Worm (Caenorhabditis elegans) whole organism, L4 larva: ENCODE measurements around the gene K09E2.2.

Experiments
- F26F4.8 ChIP-seq: fragments of 200-800 bp; sonication (Bioruptor generic); conservative IDR thresholded peaks from 2 replicates; pipeline ENCODE4 v1.3.6; 2022; ENCODE audit warnings: missing genetic modification characterization, missing compliant biosample characterization
- T20F7.1 ChIP-seq: fragments of 200-800 bp; sonication (Bioruptor generic); optimal IDR thresholded peaks from 2 replicates; lab custom pipeline; 2018; ENCODE audit warnings: mild to moderate bottlenecking, missing genetic modification characterization, missing compliant biosample characterization
- aha-1 ChIP-seq: fragments of 150-350 bp; peaks from one replicate; lab custom pipeline; 2014; ENCODE audit warnings: missing biosample characterization, missing genetic modification characterization
- aly-2 ChIP-seq: sonication (generic microtip); optimal IDR thresholded peaks from 2 replicates; lab custom pipeline; 2018; ENCODE audit warnings: missing biosample characterization, missing genetic modification characterization
- attf-4 ChIP-seq: sonication (generic microtip); optimal IDR thresholded peaks from 3 replicates; lab custom pipeline; 2017; ENCODE audit warnings: missing biosample characterization, missing genetic modification characterization
- ceh-20 ChIP-seq: fragments of 200-800 bp; sonication (Bioruptor generic); IDR thresholded peaks from 2 replicates; pipeline ENCODE4 v1.3.6; 2022; ENCODE audit warnings: missing genetic modification reagents, missing genetic modification characterization, missing compliant biosample characterization
- ceh-62 ChIP-seq: sonication (generic microtip); optimal IDR thresholded peaks from 2 replicates; lab custom pipeline; 2017; ENCODE audit warnings: missing biosample characterization, missing genetic modification characterization
- ctbp-1 ChIP-seq: fragments of 200-800 bp; sonication (Bioruptor generic); IDR thresholded peaks from 2 replicates; pipeline ENCODE4 v1.3.6; 2022; ENCODE audit warnings: missing genetic modification reagents, missing genetic modification characterization, missing compliant biosample characterization
- daf-16 ChIP-seq, 3 experiments: sonication (generic microtip); optimal IDR thresholded peaks; 2 replicates each; lab custom pipeline; 2016 to 2017; ENCODE audit warnings: missing genetic modification characterization in 3 of 3, missing genetic modification reagents in 3 of 3, mild to moderate bottlenecking in 2 of 3, missing compliant biosample characterization in 2 of 3, missing biosample characterization in 1 of 3, moderate library complexity in 1 of 3
- daf-19 ChIP-seq: fragments of 200-800 bp; sonication (Bioruptor generic); conservative IDR thresholded peaks from 2 replicates; pipeline ENCODE4 v1.3.6; 2022; ENCODE audit warnings: missing genetic modification characterization, missing compliant biosample characterization
- daf-8 ChIP-seq: fragments of 200-800 bp; sonication (Bioruptor generic); IDR thresholded peaks from 2 replicates; pipeline ENCODE4 v1.3.6; 2022; ENCODE audit warnings: missing genetic modification characterization, missing compliant biosample characterization
- dmd-6 ChIP-seq: fragments of 200-800 bp; sonication (Bioruptor generic); IDR thresholded peaks from 2 replicates; pipeline ENCODE4 v1.3.6; 2022; ENCODE audit warnings: missing genetic modification reagents, missing genetic modification characterization, missing compliant biosample characterization
- dmd-9 ChIP-seq: fragments of 200-800 bp; sonication (Bioruptor generic); IDR thresholded peaks from 2 replicates; pipeline ENCODE4 v1.3.6; 2022; ENCODE audit warnings: missing genetic modification reagents, missing genetic modification characterization, missing compliant biosample characterization
- dpl-1 ChIP-seq: fragments of 150-350 bp; optimal IDR thresholded peaks from 2 replicates; lab custom pipeline; 2014; ENCODE audit warnings: missing biosample characterization, missing genetic modification reagents, missing genetic modification characterization
- egl-27 ChIP-seq: sonication (generic microtip); optimal IDR thresholded peaks from 3 replicates; lab custom pipeline; 2017; ENCODE audit warnings: missing biosample characterization, missing genetic modification reagents, missing genetic modification characterization
- egl-43 ChIP-seq: fragments of 200-800 bp; sonication (Bioruptor generic); IDR thresholded peaks from 2 replicates; pipeline ENCODE4 v1.3.6; 2022; ENCODE audit warnings: missing genetic modification reagents, missing genetic modification characterization, missing compliant biosample characterization
- fos-1 ChIP-seq: fragments of 150-350 bp; optimal IDR thresholded peaks from 2 replicates; lab custom pipeline; 2014; ENCODE audit warnings: missing biosample characterization, missing genetic modification characterization
- gei-8 ChIP-seq: fragments of 200-800 bp; sonication (Bioruptor generic); optimal IDR thresholded peaks from 2 replicates; lab custom pipeline; 2018; ENCODE audit warnings: mild to moderate bottlenecking, missing genetic modification characterization, missing compliant biosample characterization
- hlh-11 ChIP-seq: fragments of 200-800 bp; sonication (Bioruptor generic); optimal IDR thresholded peaks from 2 replicates; lab custom pipeline; 2018; ENCODE audit warnings: mild to moderate bottlenecking, missing genetic modification characterization, missing compliant biosample characterization
- hlh-30 ChIP-seq: sonication (generic microtip); optimal IDR thresholded peaks from 2 replicates; lab custom pipeline; 2017; ENCODE audit warnings: antibody characterized with exemption, mild to moderate bottlenecking, missing genetic modification characterization, missing compliant biosample characterization; ENCODE audit not compliant: insufficient read depth
- hmg-1.1 ChIP-seq: fragments of 200-800 bp; sonication (Bioruptor generic); IDR thresholded peaks from 2 replicates; pipeline ENCODE4 v1.3.6; 2022; ENCODE audit warnings: missing genetic modification reagents, missing genetic modification characterization, missing compliant biosample characterization
- jun-1 ChIP-seq: fragments of 150-350 bp; optimal IDR thresholded peaks from 2 replicates; lab custom pipeline; 2014; ENCODE audit warnings: missing biosample characterization, missing genetic modification reagents, missing genetic modification characterization
- lin-29 ChIP-seq: fragments of 200-800 bp; sonication (Bioruptor generic); IDR thresholded peaks from 2 replicates; pipeline ENCODE4 v1.3.6; 2022; ENCODE audit warnings: missing genetic modification reagents, missing genetic modification characterization, missing compliant biosample characterization
- lin-39 ChIP-seq: fragments of 150-350 bp; optimal IDR thresholded peaks from 2 replicates; lab custom pipeline; 2014; ENCODE audit warnings: missing biosample characterization, missing genetic modification reagents, missing genetic modification characterization
- madf-9 ChIP-seq: fragments of 200-800 bp; sonication (Bioruptor generic); conservative IDR thresholded peaks from 2 replicates; pipeline ENCODE4 v1.3.6; 2022; ENCODE audit warnings: missing genetic modification reagents, missing genetic modification characterization, missing compliant biosample characterization
- mdl-1 ChIP-seq, 2 experiments: fragments of 150-350 bp in 1 of 2; sonication (generic microtip) in 1 of 2; optimal IDR thresholded peaks; 2 replicates each; lab custom pipeline; 2014 to 2017; ENCODE audit warnings: missing biosample characterization in 2 of 2, missing genetic modification characterization in 2 of 2
- mep-1 ChIP-seq: fragments of 150-350 bp; sonication (generic microtip); optimal IDR thresholded peaks from 3 replicates; lab custom pipeline; 2014; ENCODE audit warnings: missing biosample characterization, missing genetic modification characterization
- mes-2 ChIP-seq: sonication (generic microtip); optimal IDR thresholded peaks from 2 replicates; lab custom pipeline; 2016; ENCODE audit warnings: missing genotype, mild to moderate bottlenecking, missing genetic modification characterization, missing compliant biosample characterization; ENCODE audit not compliant: poor library complexity, severe bottlenecking
- mxl-2 ChIP-seq: fragments of 200-800 bp; sonication (Bioruptor generic); conservative IDR thresholded peaks from 2 replicates; pipeline ENCODE4 v1.3.6; 2022; ENCODE audit warnings: missing genetic modification reagents, missing genetic modification characterization, missing compliant biosample characterization
- mxl-3 ChIP-seq: fragments of 200-800 bp; sonication (Bioruptor generic); optimal IDR thresholded peaks from 2 replicates; lab custom pipeline; 2018; ENCODE audit warnings: mild to moderate bottlenecking, missing genetic modification characterization, missing compliant biosample characterization
- nhr-10 ChIP-seq: fragments of 150-350 bp; optimal IDR thresholded peaks from 2 replicates; lab custom pipeline; 2014; ENCODE audit warnings: missing biosample characterization, missing genetic modification characterization
- nhr-111 ChIP-seq: fragments of 200-800 bp; sonication (Bioruptor generic); optimal IDR thresholded peaks from 2 replicates; lab custom pipeline; 2018; ENCODE audit warnings: mild to moderate bottlenecking, missing genetic modification characterization, missing compliant biosample characterization
- nhr-237 ChIP-seq: sonication (generic microtip); optimal IDR thresholded peaks from 2 replicates; lab custom pipeline; 2017; ENCODE audit warnings: missing biosample characterization, missing genetic modification characterization
- nhr-25 ChIP-seq: sonication (generic microtip); optimal IDR thresholded peaks from 2 replicates; lab custom pipeline; 2017; ENCODE audit warnings: missing genetic modification characterization, mild to moderate bottlenecking, missing compliant biosample characterization, antibody characterized with exemption, moderate library complexity, borderline replicate concordance; ENCODE audit not compliant: insufficient read depth
- nhr-41 ChIP-seq: fragments of 200-800 bp; sonication (Bioruptor generic); IDR thresholded peaks from 2 replicates; pipeline ENCODE4 v1.3.6; 2022; ENCODE audit warnings: missing genetic modification reagents, missing genetic modification characterization, missing compliant biosample characterization
- nhr-48 ChIP-seq: sonication (generic microtip); optimal IDR thresholded peaks from 2 replicates; lab custom pipeline; 2016; ENCODE audit warnings: mild to moderate bottlenecking, missing genetic modification characterization, missing compliant biosample characterization
- saeg-2 ChIP-seq: fragments of 200-800 bp; sonication (Bioruptor generic); IDR thresholded peaks from 2 replicates; pipeline ENCODE4 v1.3.6; 2022; ENCODE audit warnings: missing genetic modification reagents, missing genetic modification characterization, missing compliant biosample characterization
- set-16 ChIP-seq: fragments of 200-800 bp; sonication (Bioruptor generic); IDR thresholded peaks from 2 replicates; pipeline ENCODE4 v1.3.6; 2022; ENCODE audit warnings: missing genetic modification reagents, missing genetic modification characterization, missing compliant biosample characterization
- skn-1 ChIP-seq: fragments of 150-350 bp; optimal IDR thresholded peaks from 2 replicates; lab custom pipeline; 2014; ENCODE audit warnings: missing biosample characterization, missing genetic modification characterization
- snpc-4 ChIP-seq: fragments of 150-350 bp; optimal IDR thresholded peaks from 2 replicates; lab custom pipeline; 2014; ENCODE audit warnings: missing biosample characterization, missing genetic modification characterization
- spr-1 ChIP-seq: sonication (generic microtip); optimal IDR thresholded peaks from 2 replicates; lab custom pipeline; 2016; ENCODE audit warnings: mild to moderate bottlenecking, missing genetic modification characterization, missing compliant biosample characterization
- spr-3 ChIP-seq: fragments of 200-800 bp; sonication (Bioruptor generic); optimal IDR thresholded peaks from 2 replicates; lab custom pipeline; 2018; ENCODE audit warnings: mild to moderate bottlenecking, missing genetic modification characterization, missing compliant biosample characterization
- tag-97 ChIP-seq: fragments of 200-800 bp; sonication (Bioruptor generic); IDR thresholded peaks from 2 replicates; pipeline ENCODE4 v1.3.6; 2022; ENCODE audit warnings: missing genetic modification characterization, missing compliant biosample characterization
- unc-62 ChIP-seq, 3 experiments: fragments of 150-350 bp in 1 of 3; sonication (generic microtip); optimal IDR thresholded peaks in 2 of 3; peaks in 1 of 3; 1 replicate in 1 of 3; 2 replicates in 2 of 3; lab custom pipeline; 2014 to 2017; ENCODE audit warnings: missing biosample characterization in 3 of 3, missing genetic modification characterization in 3 of 3, missing genetic modification reagents in 3 of 3, missing genotype in 1 of 3
- vab-7 ChIP-seq: fragments of 200-800 bp; sonication (Bioruptor generic); IDR thresholded peaks from 2 replicates; pipeline ENCODE4 v1.3.6; 2022; ENCODE audit warnings: missing genetic modification reagents, missing genetic modification characterization, missing compliant biosample characterization
- zag-1 ChIP-seq: fragments of 150-350 bp; optimal IDR thresholded peaks from 2 replicates; lab custom pipeline; 2014; ENCODE audit warnings: missing biosample characterization, missing genetic modification characterization
- zip-2 ChIP-seq: fragments of 150-350 bp; optimal IDR thresholded peaks from 2 replicates; lab custom pipeline; 2014; ENCODE audit warnings: missing biosample characterization, missing genetic modification characterization
- ztf-7 ChIP-seq: fragments of 150-350 bp; optimal IDR thresholded peaks from 2 replicates; lab custom pipeline; 2014; ENCODE audit warnings: missing biosample characterization, missing genetic modification characterization

The K09E2.2 gene

DNA sequence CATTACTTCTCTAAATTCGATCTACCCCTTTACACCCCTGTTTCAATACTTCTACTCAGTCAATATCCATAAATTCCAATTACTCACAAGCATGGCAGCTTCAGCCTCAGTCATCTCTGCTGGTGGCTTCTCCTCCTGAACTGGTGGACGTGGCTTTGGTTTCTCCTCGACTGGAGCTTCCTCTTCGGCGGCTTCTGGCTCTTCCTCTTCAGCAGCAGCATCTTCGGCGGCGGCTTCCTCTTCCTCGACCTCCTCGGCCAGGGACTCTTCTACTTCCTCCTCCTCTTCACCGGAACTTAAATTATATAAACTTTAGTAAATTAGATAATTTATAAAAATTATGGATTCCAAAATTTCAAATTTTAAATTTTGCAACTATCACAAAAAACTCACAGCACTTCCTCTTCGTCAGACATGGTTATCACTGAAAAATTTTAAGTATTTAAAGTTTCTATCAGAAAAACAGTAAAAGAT, 50.3 kb downstream of the K09E2.2 start, which contains the start of gene tnt-2:
tnt-2 (minus strand) TSS at position 424 of the 474 bp plus-strand sequence.
- no peak for TF ChIP-seq spr-1 (tag; lab: Kevin White, UChicago)
- no peak for TF ChIP-seq nhr-25 (tag; lab: Kevin White, UChicago)
- TF ChIP-seq hmg-1.1 (GFP tag; lab: Robert Waterston, UW), result no peak
- TF ChIP-seq tag-97 (GFP tag; lab: Robert Waterston, UW), result no peak
- TF ChIP-seq aha-1, result peak; percentile 58
- TF ChIP-seq nhr-48 (tag; lab: Kevin White, UChicago), result no peak
- no peak for TF ChIP-seq daf-8
- no peak for TF ChIP-seq zag-1 (tag; lab: Kevin White, UChicago)
- peak; percentile 90 for TF ChIP-seq set-16
- TF ChIP-seq daf-19 (GFP tag; lab: Robert Waterston, UW), result no peak
- TF ChIP-seq ctbp-1 (GFP tag; lab: Robert Waterston, UW), result no peak
- no peak for TF ChIP-seq skn-1 (tag; lab: Kevin White, UChicago)

DNA sequence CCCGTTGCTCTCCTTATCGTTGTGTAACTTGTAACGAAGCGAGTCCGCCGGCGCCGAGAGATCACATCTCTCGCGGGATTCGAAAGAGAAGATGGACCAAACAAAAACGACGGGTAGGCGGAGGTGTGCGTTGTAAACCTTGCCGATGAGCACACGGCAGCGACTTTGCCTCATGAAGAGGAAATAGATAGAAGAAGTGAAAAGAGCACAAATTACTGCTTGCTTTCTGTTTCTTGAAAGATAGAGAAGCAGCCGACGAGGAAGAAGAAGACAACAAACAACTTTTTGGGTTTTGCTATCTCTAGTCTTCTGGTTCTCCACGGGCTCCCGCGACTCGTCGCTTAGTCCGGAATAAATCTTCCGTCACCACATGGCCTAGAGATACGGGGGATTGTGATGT, 51.0 kb downstream of the K09E2.2 start:
- TF ChIP-seq gei-8 (GFP tag; lab: Kevin White, UChicago), result no peak
- no peak for TF ChIP-seq dmd-6 (GFP tag; lab: Robert Waterston, UW)
- no peak for TF ChIP-seq dmd-9 (GFP tag; lab: Robert Waterston, UW)
- TF ChIP-seq attf-4 (tag; lab: Kevin White, UChicago), result no peak
- TF ChIP-seq unc-62 (GFP tag; optimal IDR thresholded peaks at IDR 0.05 in 1 of 2; lab: Kevin White, UChicago), result no peak
- TF ChIP-seq unc-62 (tag; optimal IDR thresholded peaks at IDR 0.05; lab: Kevin White, UChicago), result no peak
- TF ChIP-seq jun-1 (tag; lab: Kevin White, UChicago), result no peak
- TF ChIP-seq set-16, result no peak
- TF ChIP-seq hlh-11 (tag; lab: Kevin White, UChicago), result peak; percentile 74
- no peak for TF ChIP-seq zag-1 (tag; lab: Kevin White, UChicago)
- TF ChIP-seq lin-39 (tag; lab: Kevin White, UChicago), result no peak
- no peak for TF ChIP-seq nhr-10
- TF ChIP-seq fos-1 (tag; lab: Kevin White, UChicago), result no peak
- no peak for TF ChIP-seq egl-27
- no peak for TF ChIP-seq vab-7 (GFP tag; lab: Robert Waterston, UW)
- TF ChIP-seq ceh-62 (tag; lab: Kevin White, UChicago), result no peak
- no peak for TF ChIP-seq dpl-1 (GFP tag; lab: Kevin White, UChicago)
- no peak for TF ChIP-seq snpc-4 (tag; lab: Kevin White, UChicago)
- no peak for TF ChIP-seq nhr-48 (tag; lab: Kevin White, UChicago)
- TF ChIP-seq skn-1 (tag; lab: Kevin White, UChicago), result no peak
- no peak for TF ChIP-seq hlh-30 (tag; lab: Kevin White, UChicago)
- no peak for TF ChIP-seq mxl-2 (GFP tag; lab: Robert Waterston, UW)
- TF ChIP-seq mes-2 (tag; lab: Kevin White, UChicago), result no peak
- no peak for TF ChIP-seq lin-29 (GFP tag; lab: Robert Waterston, UW)
- TF ChIP-seq nhr-111, result no peak
- TF ChIP-seq egl-43 (GFP tag; lab: Robert Waterston, UW), result no peak
- TF ChIP-seq mxl-3 (GFP tag; lab: Kevin White, UChicago), result peak; percentile 23
- no peak for TF ChIP-seq madf-9 (GFP tag; lab: Robert Waterston, UW)
- TF ChIP-seq nhr-41 (GFP tag; lab: Robert Waterston, UW), result no peak
- TF ChIP-seq aly-2 (tag; lab: Kevin White, UChicago), result no peak
- no peak for TF ChIP-seq mdl-1 (tag; optimal IDR thresholded peaks at IDR 0.05; lab: Kevin White, UChicago)
- TF ChIP-seq daf-16 (GFP tag; optimal IDR thresholded peaks at IDR 0.05; lab: Kevin White, UChicago), result peak in 1 of 2 experiments; percentile 93
- no peak for TF ChIP-seq daf-16 (tag; optimal IDR thresholded peaks at IDR 0.05; lab: Kevin White, UChicago)
- no peak for TF ChIP-seq mep-1 (tag; lab: Kevin White, UChicago)
- no peak for TF ChIP-seq zip-2 (tag; lab: Kevin White, UChicago)
- TF ChIP-seq saeg-2 (GFP tag; lab: Robert Waterston, UW), result no peak
- peak; percentile 50; the same call in 1 of the 2 replicates for TF ChIP-seq ctbp-1 (GFP tag; lab: Robert Waterston, UW)
- TF ChIP-seq spr-3, result no peak
- TF ChIP-seq F26F4.8 (GFP tag; lab: Robert Waterston, UW), result no peak
- TF ChIP-seq nhr-237 (tag; lab: Kevin White, UChicago), result no peak
- 0 out of 2 replicates have a peak, but pooled peaks have one; percentile 15 for TF ChIP-seq hmg-1.1 (GFP tag; lab: Robert Waterston, UW)
- TF ChIP-seq T20F7.1 (GFP tag; lab: Kevin White, UChicago), result no peak
- TF ChIP-seq ztf-7, result no peak
- TF ChIP-seq ceh-20 (GFP tag; lab: Robert Waterston, UW), result 0 out of 2 replicates have a peak, but pooled peaks have one; percentile 22
